Fruit fly (Drosophila melanogaster): ENCODE results near the gene His2Av.

Gene His2Av

dm6 chr3R:26881121-26881895, 14.6 kb downstream of the His2Av start, which contains the start of the genes ro and T48 (continued):
- peak; percentile 9 for TF ChIP-seq nom (GFP tag; optimal IDR thresholded peaks at IDR 0.05)
- TF ChIP-seq CG10209 (GFP tag; optimal IDR thresholded peaks at IDR 0.05), result no peak
- TF ChIP-seq CG1602 (GFP tag; optimal IDR thresholded peaks at IDR 0.05), result no peak
- TF ChIP-seq pros (GFP tag; optimal IDR thresholded peaks at IDR 0.05), result no peak
- TF ChIP-seq CG42726 (GFP tag; IDR thresholded peaks at IDR 0.05; ENCODE audit: partially characterized antibody), result peak; percentile 80
- peak; percentile 55 for TF ChIP-seq gsb-n (tag; optimal IDR thresholded peaks at IDR 0.05)
- TF ChIP-seq Tbp (GFP tag; optimal IDR thresholded peaks at IDR 0.05), result no peak
- no peak for TF ChIP-seq CG2129 (GFP tag; IDR thresholded peaks at IDR 0.05; ENCODE audit: partially characterized antibody)
- no peak for TF ChIP-seq Rx (GFP tag; IDR thresholded peaks at IDR 0.05)
- TF ChIP-seq CG12071 (GFP tag; optimal IDR thresholded peaks at IDR 0.05), result peak; percentile 54
- TF ChIP-seq bbx (GFP tag; IDR thresholded peaks at IDR 0.05; ENCODE audit: partially characterized antibody), result peak; percentile 78
- no peak for TF ChIP-seq CG1832 (GFP tag; optimal IDR thresholded peaks at IDR 0.05)
- no peak for TF ChIP-seq otp (GFP tag; IDR thresholded peaks at IDR 0.05)
- no peak for TF ChIP-seq CG10565 (GFP tag; optimal IDR thresholded peaks at IDR 0.05)
- TF ChIP-seq hkb (optimal IDR thresholded peaks at IDR 0.05), result peak; percentile 85
- no peak; the same call in 1 of the 2 replicates for TF ChIP-seq hkb (GFP tag; IDR thresholded peaks at IDR 0.05)
- TF ChIP-seq H2.0 (GFP tag; IDR thresholded peaks at IDR 0.05), result peak; percentile 30; the same call in 1 of the 2 replicates
- peak; percentile 51 for TF ChIP-seq sisA (GFP tag; IDR thresholded peaks at IDR 0.05)
- TF ChIP-seq ind (GFP tag; optimal IDR thresholded peaks at IDR 0.05), result no peak
- TF ChIP-seq CG3407 (GFP tag; optimal IDR thresholded peaks at IDR 0.05), result no peak
- TF ChIP-seq aop (GFP tag; IDR thresholded peaks at IDR 0.05), result peak; percentile 93
- TF ChIP-seq peb (GFP tag; IDR thresholded peaks at IDR 0.05), result no peak
- TF ChIP-seq hth (optimal IDR thresholded peaks at IDR 0.05), result no peak
- no peak for TF ChIP-seq org-1 (GFP tag; optimal IDR thresholded peaks at IDR 0.05)
- TF ChIP-seq Asciz (GFP tag; optimal IDR thresholded peaks at IDR 0.05), result no peak
- peak; percentile 46; the same call in 1 of the 2 replicates for TF ChIP-seq CG31441 (GFP tag; IDR thresholded peaks at IDR 0.05)
- no peak for TF ChIP-seq dimm (GFP tag; IDR thresholded peaks at IDR 0.05)
- peak; percentile 48; the same call in 2 of the 3 replicates for TF ChIP-seq Aef1 (GFP tag; IDR thresholded peaks at IDR 0.05)
- TF ChIP-seq Deaf1 (tag; optimal IDR thresholded peaks at IDR 0.05), result peak; percentile 42
- TF ChIP-seq YL-1 (GFP tag; optimal IDR thresholded peaks at IDR 0.05), result no peak
- TF ChIP-seq Fer3 (tag; optimal IDR thresholded peaks at IDR 0.05), result peak; percentile 11
- TF ChIP-seq CG6791 (GFP tag; IDR thresholded peaks at IDR 0.05; ENCODE audit: partially characterized antibody), result peak; percentile 72
- TF ChIP-seq lbe (GFP tag; optimal IDR thresholded peaks at IDR 0.05), result no peak
- TF ChIP-seq CG7271 (tag; optimal IDR thresholded peaks at IDR 0.05), result no peak
- peak; percentile 65 for TF ChIP-seq Fer1 (GFP tag; optimal IDR thresholded peaks at IDR 0.05)
- TF ChIP-seq BtbVII (GFP tag; optimal IDR thresholded peaks at IDR 0.05), result no peak
- TF ChIP-seq twi (tag; optimal IDR thresholded peaks at IDR 0.05), result no peak
- TF ChIP-seq pnt (GFP tag; optimal IDR thresholded peaks at IDR 0.05), result no peak
- no peak for TF ChIP-seq cas (GFP tag; IDR thresholded peaks at IDR 0.05)
- no peak for TF ChIP-seq CG4328 (GFP tag; optimal IDR thresholded peaks at IDR 0.05)
- TF ChIP-seq CG1792 (GFP tag; optimal IDR thresholded peaks at IDR 0.05), result peak; percentile 9
- no peak for TF ChIP-seq Hr39 (optimal IDR thresholded peaks at IDR 0.05)
- TF ChIP-seq CG3065 (GFP tag; optimal IDR thresholded peaks at IDR 0.05), result peak; percentile 98
- peak; percentile 42 for TF ChIP-seq Meics (GFP tag; optimal IDR thresholded peaks at IDR 0.05)
- TF ChIP-seq Sry-β (GFP tag; optimal IDR thresholded peaks at IDR 0.05), result peak; percentile 4
- TF ChIP-seq Nf-YA (GFP tag; IDR thresholded peaks at IDR 0.05), result peak; percentile 33; the same call in 1 of the 2 replicates
- TF ChIP-seq kni (GFP tag; optimal IDR thresholded peaks at IDR 0.05), result peak; percentile 18
- no peak for TF ChIP-seq Max (GFP tag; optimal IDR thresholded peaks at IDR 0.05)
- peak; percentile 72 for TF ChIP-seq ci (GFP tag; IDR thresholded peaks at IDR 0.05)
- no peak for TF ChIP-seq wor (GFP tag; IDR thresholded peaks at IDR 0.05)
